Fruit fly (Drosophila melanogaster): ENCODE results near the gene nerfin-1.

The nerfin-1 gene

dm6 chr3L:899304-899703 lies 9.6 kb upstream of the nerfin-1 start:
- TF ChIP-seq dmrt93B (GFP tag; optimal IDR thresholded peaks at IDR 0.05) (no peak), Hr83 (GFP tag; optimal IDR thresholded peaks at IDR 0.05; ENCODE audit: poor library complexity, severe bottlenecking) (no peak), HLH106 (tag; optimal IDR thresholded peaks at IDR 0.05) (no peak), rgr (GFP tag; optimal IDR thresholded peaks at IDR 0.05) (no peak), brk (GFP tag; optimal IDR thresholded peaks at IDR 0.05) (no peak), Dfd (GFP tag; optimal IDR thresholded peaks at IDR 0.05) (no peak), Hnf4 (GFP tag; optimal IDR thresholded peaks at IDR 0.05) (no peak), dl (GFP tag; optimal IDR thresholded peaks at IDR 0.05; ENCODE audit: insufficient read depth in 1 of 2, partially characterized antibody in 2 of 2) (no peak), Vsx2 (GFP tag; optimal IDR thresholded peaks at IDR 0.05; ENCODE audit: partially characterized antibody) (no peak), fru (GFP tag; optimal IDR thresholded peaks at IDR 0.05) (no peak)

dm6 chr3L:900466-901249 lies 8.3 kb upstream of the nerfin-1 start:
- no peak for TF ChIP-seq Abd-B (GFP tag; optimal IDR thresholded peaks at IDR 0.05)
- no peak for TF ChIP-seq Rel (GFP tag; optimal IDR thresholded peaks at IDR 0.05)
- TF ChIP-seq Rel (tag; optimal IDR thresholded peaks at IDR 0.05): no peak

dm6 chr3L:901442-901841 lies 7.5 kb upstream of the nerfin-1 start:
- TF ChIP-seq Hnf4 (GFP tag; optimal IDR thresholded peaks at IDR 0.05): no peak
- no peak for TF ChIP-seq dl (GFP tag; optimal IDR thresholded peaks at IDR 0.05; ENCODE audit: insufficient read depth in 1 of 2, partially characterized antibody in 2 of 2)
- TF ChIP-seq Myc (optimal IDR thresholded peaks at IDR 0.05): no peak
- no peak for TF ChIP-seq foxo (GFP tag; optimal IDR thresholded peaks at IDR 0.05)
- no peak for TF ChIP-seq CG32264 (GFP tag; optimal IDR thresholded peaks at IDR 0.05)
- no peak for TF ChIP-seq dmrt93B (GFP tag; optimal IDR thresholded peaks at IDR 0.05)
- TF ChIP-seq tai (GFP tag; optimal IDR thresholded peaks at IDR 0.05): no peak
- no peak for TF ChIP-seq fru (GFP tag; optimal IDR thresholded peaks at IDR 0.05)
- no peak for TF ChIP-seq lola (GFP tag; optimal IDR thresholded peaks at IDR 0.05)
- no peak for TF ChIP-seq Hr78 (GFP tag; optimal IDR thresholded peaks at IDR 0.05)
- no peak for TF ChIP-seq HLH106 (tag; optimal IDR thresholded peaks at IDR 0.05)

dm6 chr3L:902598-902997 lies 6.3 kb upstream of the nerfin-1 start, which contains the start of gene mat:
Gene mat (plus strand): TSS chr3L:902898.
- no peak for TF ChIP-seq jim (GFP tag; optimal IDR thresholded peaks at IDR 0.05)
- no peak for TF ChIP-seq dmrt93B (GFP tag; optimal IDR thresholded peaks at IDR 0.05)
- TF ChIP-seq OdsH (GFP tag; optimal IDR thresholded peaks at IDR 0.05): no peak
- TF ChIP-seq dl (GFP tag; optimal IDR thresholded peaks at IDR 0.05; ENCODE audit: insufficient read depth in 1 of 2, partially characterized antibody in 2 of 2): no peak
- no peak for TF ChIP-seq Hr83 (GFP tag; optimal IDR thresholded peaks at IDR 0.05; ENCODE audit: poor library complexity, severe bottlenecking)
- TF ChIP-seq Jra (GFP tag; optimal IDR thresholded peaks at IDR 0.05): no peak
- TF ChIP-seq Hr78 (GFP tag; optimal IDR thresholded peaks at IDR 0.05): no peak
- no peak for TF ChIP-seq br (GFP tag; optimal IDR thresholded peaks at IDR 0.05)

dm6 chr3L:903900-904299 lies 5.0 kb upstream of the nerfin-1 start:
- TF ChIP-seq Vsx2 (GFP tag; optimal IDR thresholded peaks at IDR 0.05; ENCODE audit: partially characterized antibody) (no peak), Dif (GFP tag; optimal IDR thresholded peaks at IDR 0.05; ENCODE audit: partially characterized antibody) (no peak), usp (GFP tag; optimal IDR thresholded peaks at IDR 0.05) (no peak), Hnf4 (GFP tag; optimal IDR thresholded peaks at IDR 0.05) (no peak), Sp1 (GFP tag; optimal IDR thresholded peaks at IDR 0.05) (no peak), br (GFP tag; optimal IDR thresholded peaks at IDR 0.05) (no peak), jim (GFP tag; optimal IDR thresholded peaks at IDR 0.05) (no peak), CG32264 (GFP tag; optimal IDR thresholded peaks at IDR 0.05) (no peak), woc (GFP tag; optimal IDR thresholded peaks at IDR 0.05) (no peak), brk (GFP tag; optimal IDR thresholded peaks at IDR 0.05) (no peak), Hr83 (GFP tag; optimal IDR thresholded peaks at IDR 0.05; ENCODE audit: poor library complexity, severe bottlenecking) (no peak), h (GFP tag; optimal IDR thresholded peaks at IDR 0.05) (no peak), lola (GFP tag; optimal IDR thresholded peaks at IDR 0.05) (no peak), GATAd (GFP tag; optimal IDR thresholded peaks at IDR 0.05) (no peak), sv (GFP tag; optimal IDR thresholded peaks at IDR 0.05) (no peak), ey (GFP tag; optimal IDR thresholded peaks at IDR 0.05) (no peak), Jra (GFP tag; optimal IDR thresholded peaks at IDR 0.05) (no peak), sage (GFP tag; optimal IDR thresholded peaks at IDR 0.05) (no peak), dmrt93B (GFP tag; optimal IDR thresholded peaks at IDR 0.05) (no peak)
